Fruit fly (Drosophila melanogaster): Measurements from ENCODE around the gene CG4496.
A peak's percentile ranks its signal among the peaks of the same experiment; 100 is the strongest.

The CG4496 gene

dm6 chr2L:7214885-7215284, 25.1 kb upstream of the CG4496 start (continued):
- TF ChIP-seq phol (tag; optimal IDR thresholded peaks at IDR 0.05) = no peak
- no peak for TF ChIP-seq Stat92E (GFP tag; optimal IDR thresholded peaks at IDR 0.05)
- peak; percentile 98 for TF ChIP-seq mirr (GFP tag; optimal IDR thresholded peaks at IDR 0.05)
- TF ChIP-seq E2f2 (GFP tag; IDR thresholded peaks at IDR 0.05) = no peak
- no peak for TF ChIP-seq ERR (GFP tag; optimal IDR thresholded peaks at IDR 0.05)
- TF ChIP-seq wdn (GFP tag; IDR thresholded peaks at IDR 0.05) = no peak
- no peak for TF ChIP-seq tgo (GFP tag; IDR thresholded peaks at IDR 0.05)
- no peak for TF ChIP-seq CG10979 (tag; optimal IDR thresholded peaks at IDR 0.05)
- no peak for TF ChIP-seq hkb (optimal IDR thresholded peaks at IDR 0.05)
- 0 out of 2 replicates have a peak, but pooled peaks have one; percentile 8 for TF ChIP-seq hkb (GFP tag; IDR thresholded peaks at IDR 0.05)
- TF ChIP-seq CG10147 (GFP tag; optimal IDR thresholded peaks at IDR 0.05) = no peak
- TF ChIP-seq fu2 (GFP tag; optimal IDR thresholded peaks at IDR 0.05) = no peak
- no peak for TF ChIP-seq schlank (tag; optimal IDR thresholded peaks at IDR 0.05)
- TF ChIP-seq CG32767 (GFP tag; IDR thresholded peaks at IDR 0.05) = no peak
- no peak for TF ChIP-seq CG31365 (tag; optimal IDR thresholded peaks at IDR 0.05)
- peak; percentile 21; the same call in 1 of the 2 replicates for TF ChIP-seq GATAe (GFP tag; conservative IDR thresholded peaks at IDR 0.05)
- no peak for TF ChIP-seq Atf3 (GFP tag; optimal IDR thresholded peaks at IDR 0.05)
- no peak for TF ChIP-seq fd3F (GFP tag; optimal IDR thresholded peaks at IDR 0.05)
- TF ChIP-seq CG17829 (tag; optimal IDR thresholded peaks at IDR 0.05) = no peak
- TF ChIP-seq gro (GFP tag; optimal IDR thresholded peaks at IDR 0.05) = no peak
- TF ChIP-seq psq (GFP tag; optimal IDR thresholded peaks at IDR 0.05) = no peak
- TF ChIP-seq dm (GFP tag; optimal IDR thresholded peaks at IDR 0.05) = no peak
- TF ChIP-seq CG17186 (GFP tag; optimal IDR thresholded peaks at IDR 0.05) = no peak
- TF ChIP-seq Ets97D (GFP tag; optimal IDR thresholded peaks at IDR 0.05) = no peak
- TF ChIP-seq CG2199 (GFP tag; IDR thresholded peaks at IDR 0.05) = peak; percentile 44; the same call in 1 of the 3 replicates
- no peak for TF ChIP-seq CG12104 (GFP tag; optimal IDR thresholded peaks at IDR 0.05)
- no peak for TF ChIP-seq Sox102F (GFP tag; optimal IDR thresholded peaks at IDR 0.05)
- no peak for TF ChIP-seq ase (GFP tag; IDR thresholded peaks at IDR 0.05)
- no peak for TF ChIP-seq CG3407 (GFP tag; optimal IDR thresholded peaks at IDR 0.05)
- TF ChIP-seq CoRest (tag; optimal IDR thresholded peaks at IDR 0.05) = no peak
- TF ChIP-seq CG8478 (optimal IDR thresholded peaks at IDR 0.05) = no peak
- TF ChIP-seq CG6765 (GFP tag; optimal IDR thresholded peaks at IDR 0.05) = no peak
- TF ChIP-seq sens (GFP tag) = peak; percentile 16
- TF ChIP-seq CG9215 (GFP tag; IDR thresholded peaks at IDR 0.05) = no peak
- no peak for TF ChIP-seq CG11504 (tag; optimal IDR thresholded peaks at IDR 0.05)
- no peak for TF ChIP-seq ems (GFP tag; optimal IDR thresholded peaks at IDR 0.05)
- TF ChIP-seq CG7928 (GFP tag; optimal IDR thresholded peaks at IDR 0.05) = no peak
- no peak for TF ChIP-seq CG4360 (GFP tag; IDR thresholded peaks at IDR 0.05)
- TF ChIP-seq CG17385 (GFP tag; optimal IDR thresholded peaks at IDR 0.05) = no peak

dm6 chr2L:7213532-7213931, 23.7 kb upstream of the CG4496 start:
- TF ChIP-seq CG34376 (GFP tag; optimal IDR thresholded peaks at IDR 0.05) (peak; percentile 82), Pdp1 (GFP tag; optimal IDR thresholded peaks at IDR 0.05) (peak in 1 of 2 experiments; percentile 10), exex (tag; optimal IDR thresholded peaks at IDR 0.05) (peak; percentile 30), tap (tag; optimal IDR thresholded peaks at IDR 0.05) (no peak), mirr (GFP tag; optimal IDR thresholded peaks at IDR 0.05) (peak; percentile 43), Mes4 (GFP tag; optimal IDR thresholded peaks at IDR 0.05) (no peak), grn (GFP tag; optimal IDR thresholded peaks at IDR 0.05) (peak; percentile 5), CG3995 (GFP tag; optimal IDR thresholded peaks at IDR 0.05) (no peak), sug (tag; optimal IDR thresholded peaks at IDR 0.05) (peak; percentile 25), Deaf1 (tag; optimal IDR thresholded peaks at IDR 0.05) (peak; percentile 32), Hr78 (GFP tag; optimal IDR thresholded peaks at IDR 0.05) (peak in 1 of 2 experiments; percentile 25)

Data from whole organism, embryonic.